Fruit fly (Drosophila melanogaster): Measurements from ENCODE around the gene betaCOP.

betaCOP gene

dm6 chrX:18366033-18366850 lies 18.8 kb downstream of the betaCOP start, which contains the start of gene CrebB (continued):
- TF ChIP-seq CG5180 (GFP tag; optimal IDR thresholded peaks at IDR 0.05) (no peak), Med (GFP tag) (peak; percentile 91), zen (tag; optimal IDR thresholded peaks at IDR 0.05) (no peak), CG31441 (GFP tag; IDR thresholded peaks at IDR 0.05) (no peak), sob (GFP tag; IDR thresholded peaks at IDR 0.05) (peak; percentile 45), kay (GFP tag; optimal IDR thresholded peaks at IDR 0.05) (peak; percentile 84), Hmr (GFP tag; optimal IDR thresholded peaks at IDR 0.05) (no peak), pum (GFP tag; optimal IDR thresholded peaks at IDR 0.05) (peak; percentile 16), rib (GFP tag; IDR thresholded peaks at IDR 0.05) (peak; percentile 34; the same call in 1 of the 2 replicates), CG12155 (GFP tag; optimal IDR thresholded peaks at IDR 0.05) (peak; percentile 37), slbo (GFP tag; IDR thresholded peaks at IDR 0.05) (peak; percentile 53), mam (GFP tag; optimal IDR thresholded peaks at IDR 0.05) (peak; percentile 44), lab (GFP tag; optimal IDR thresholded peaks at IDR 0.05) (no peak), peb (GFP tag; IDR thresholded peaks at IDR 0.05) (no peak), Dp (GFP tag; optimal IDR thresholded peaks at IDR 0.05) (peak; percentile 18), Sox102F (GFP tag; optimal IDR thresholded peaks at IDR 0.05) (peak; percentile 19), hbn (GFP tag; IDR thresholded peaks at IDR 0.05; ENCODE audit: partially characterized antibody) (no peak), prd (optimal IDR thresholded peaks at IDR 0.05) (no peak), prd (GFP tag; IDR thresholded peaks at IDR 0.05) (peak; percentile 21; the same call in 1 of the 3 replicates), CG10147 (GFP tag; optimal IDR thresholded peaks at IDR 0.05) (no peak), CG7987 (GFP tag; optimal IDR thresholded peaks at IDR 0.05) (peak; percentile 95), CG1529 (GFP tag; optimal IDR thresholded peaks at IDR 0.05) (no peak), kni (GFP tag; optimal IDR thresholded peaks at IDR 0.05) (peak; percentile 91), Camta (GFP tag; optimal IDR thresholded peaks at IDR 0.05) (no peak), Drgx (GFP tag; IDR thresholded peaks at IDR 0.05) (peak; percentile 57; the same call in 1 of the 2 replicates), Fer3 (tag; optimal IDR thresholded peaks at IDR 0.05) (peak; percentile 31), CG9876 (GFP tag; optimal IDR thresholded peaks at IDR 0.05) (peak; percentile 17), CG34376 (GFP tag; optimal IDR thresholded peaks at IDR 0.05) (peak; percentile 84), Bteb2 (GFP tag; optimal IDR thresholded peaks at IDR 0.05) (peak; percentile 41), unpg (GFP tag; optimal IDR thresholded peaks at IDR 0.05) (peak; percentile 5), CG31224 (GFP tag; IDR thresholded peaks at IDR 0.05) (no peak; the same call in 1 of the 2 replicates), CG32532 (GFP tag; IDR thresholded peaks at IDR 0.05) (peak; percentile 39; the same call in 1 of the 2 replicates), sr (GFP tag; IDR thresholded peaks at IDR 0.05) (peak; percentile 99), caup (GFP tag; optimal IDR thresholded peaks at IDR 0.05; ENCODE audit: severe bottlenecking) (peak; percentile 17), nerfin-1 (tag; optimal IDR thresholded peaks at IDR 0.05) (no peak), sima (GFP tag; optimal IDR thresholded peaks at IDR 0.05) (no peak), Oli (tag; optimal IDR thresholded peaks at IDR 0.05) (peak; percentile 26), Hr51 (GFP tag; optimal IDR thresholded peaks at IDR 0.05) (no peak), CG9932 (GFP tag; IDR thresholded peaks at IDR 0.05) (peak; percentile 65), CG32772 (GFP tag; IDR thresholded peaks at IDR 0.05) (0 out of 2 replicates have a peak, but pooled peaks have one; percentile 22), CG14441 (GFP tag; IDR thresholded peaks at IDR 0.05) (peak; percentile 60), trem (tag; optimal IDR thresholded peaks at IDR 0.05) (no peak), lola (GFP tag; optimal IDR thresholded peaks at IDR 0.05) (peak in 1 of 3 experiments; percentile 35), Xbp1 (GFP tag; optimal IDR thresholded peaks at IDR 0.05) (peak; percentile 12), CG11247 (GFP tag; IDR thresholded peaks at IDR 0.05) (peak; percentile 44; the same call in 1 of the 2 replicates), org-1 (GFP tag; optimal IDR thresholded peaks at IDR 0.05) (no peak), dimm (GFP tag; IDR thresholded peaks at IDR 0.05) (no peak), Meics (GFP tag; optimal IDR thresholded peaks at IDR 0.05) (peak; percentile 18)
